Fruit fly (Drosophila melanogaster) whole organism, embryonic: ENCODE results near the gene CG3505.

ENCODE experiments used
- Atf-2 ChIP-seq: fragments of 200-800 bp; sonication (Bioruptor generic); optimal IDR thresholded peaks from 2 replicates; lab custom pipeline; 2016; ENCODE audit warnings: missing biosample characterization, missing genetic modification characterization
- CG11456 ChIP-seq: fragments of 200-800 bp; sonication (Bioruptor generic); IDR thresholded peaks from 3 replicates; pipeline ENCODE4 v1.3.6; 2022; ENCODE audit warnings: missing biosample characterization, missing genetic modification characterization
- CG13287 ChIP-seq: fragments of 200-800 bp; sonication (Bioruptor generic); IDR thresholded peaks from 2 replicates; pipeline ENCODE4 v1.3.6; 2022; ENCODE audit warnings: missing biosample characterization, missing genetic modification characterization; ENCODE audit not compliant: partially characterized antibody
- CG13624 ChIP-seq: fragments of 200-800 bp; sonication (Bioruptor generic); optimal IDR thresholded peaks from 2 replicates; lab custom pipeline; 2016; ENCODE audit warnings: missing biosample characterization, missing genetic modification characterization
- CG14710 ChIP-seq: fragments of 200-800 bp; sonication (Bioruptor generic); optimal IDR thresholded peaks from 3 replicates; lab custom pipeline; 2019; ENCODE audit warnings: missing biosample characterization, mild to moderate bottlenecking, missing genetic modification characterization, moderate library complexity
- CG15011 ChIP-seq: fragments of 200-800 bp; sonication (Bioruptor generic); optimal IDR thresholded peaks from 3 replicates; lab custom pipeline; 2018; ENCODE audit warnings: missing biosample characterization, mild to moderate bottlenecking, missing genetic modification characterization
- CG17802 ChIP-seq: fragments of 200-800 bp; sonication (Bioruptor generic); optimal IDR thresholded peaks from 2 replicates; lab custom pipeline; 2018; ENCODE audit warnings: missing biosample characterization, mild to moderate bottlenecking, missing genetic modification characterization, moderate library complexity
- CG18011 ChIP-seq: fragments of 200-800 bp; sonication (Bioruptor generic); optimal IDR thresholded peaks from 2 replicates; lab custom pipeline; 2017; ENCODE audit warnings: missing biosample characterization, missing genetic modification characterization, mild to moderate bottlenecking, moderate library complexity, missing genotype
- CG2129 ChIP-seq: fragments of 200-800 bp; sonication (Bioruptor generic); IDR thresholded peaks from 2 replicates; pipeline ENCODE4 v1.3.6; 2022; ENCODE audit warnings: missing biosample characterization, missing genetic modification characterization; ENCODE audit not compliant: partially characterized antibody
- CG3065 ChIP-seq: fragments of 200-800 bp; sonication (Bioruptor generic); optimal IDR thresholded peaks from 2 replicates; lab custom pipeline; 2016; ENCODE audit warnings: missing biosample characterization, missing genetic modification characterization
- CG31388 ChIP-seq: fragments of 200-800 bp; sonication (Bioruptor generic); optimal IDR thresholded peaks from 2 replicates; lab custom pipeline; 2016; ENCODE audit warnings: missing biosample characterization, missing genetic modification characterization
- CG32532 ChIP-seq: fragments of 200-800 bp; sonication (Bioruptor generic); IDR thresholded peaks from 2 replicates; pipeline ENCODE4 v1.3.6; 2022; ENCODE audit warnings: missing biosample characterization, missing genetic modification characterization
- CG3281 ChIP-seq: fragments of 200-800 bp; sonication (Bioruptor generic); optimal IDR thresholded peaks from 3 replicates; lab custom pipeline; 2017; ENCODE audit warnings: missing biosample characterization, mild to moderate bottlenecking, missing genetic modification characterization
- CG4617 ChIP-seq: fragments of 200-800 bp; sonication (Bioruptor generic); optimal IDR thresholded peaks from 3 replicates; lab custom pipeline; 2016; ENCODE audit warnings: missing biosample characterization, missing genetic modification characterization, borderline replicate concordance
- CG5180 ChIP-seq: fragments of 200-800 bp; sonication (Bioruptor generic); optimal IDR thresholded peaks from 3 replicates; lab custom pipeline; 2017; ENCODE audit warnings: missing biosample characterization, missing genetic modification characterization, mild to moderate bottlenecking, moderate library complexity, missing genetic modification reagents
- CG5953 ChIP-seq: fragments of 200-800 bp; sonication (Bioruptor generic); IDR thresholded peaks from 2 replicates; pipeline ENCODE4 v1.3.6; 2022; ENCODE audit warnings: missing biosample characterization, missing genetic modification characterization
- CG8765 ChIP-seq: fragments of 200-800 bp; sonication (Bioruptor generic); IDR thresholded peaks from 2 replicates; pipeline ENCODE4 v1.3.6; 2022; ENCODE audit warnings: missing biosample characterization, missing genetic modification characterization
- CG8944 ChIP-seq: fragments of 200-800 bp; sonication (Bioruptor generic); optimal IDR thresholded peaks from 3 replicates; lab custom pipeline; 2016; ENCODE audit warnings: missing biosample characterization, missing genetic modification characterization
- CG9727 ChIP-seq: fragments of 200-800 bp; sonication (Bioruptor generic); optimal IDR thresholded peaks from 3 replicates; lab custom pipeline; 2017; ENCODE audit warnings: missing biosample characterization, mild to moderate bottlenecking, missing genetic modification characterization
- CTCF ChIP-seq: fragments of 200-800 bp; sonication (Bioruptor generic); optimal IDR thresholded peaks from 2 replicates; lab custom pipeline; 2017; ENCODE audit warnings: missing biosample characterization, mild to moderate bottlenecking, missing genetic modification characterization, moderate library complexity
- CkIIα-i1 ChIP-seq: fragments of 200-800 bp; sonication (Bioruptor generic); IDR thresholded peaks from 2 replicates; pipeline ENCODE4 v1.3.6; 2022; ENCODE audit warnings: missing biosample characterization, missing genetic modification characterization
- D19A ChIP-seq: fragments of 200-800 bp; optimal IDR thresholded peaks from 3 replicates; lab custom pipeline; 2019; ENCODE audit warnings: missing biosample characterization, mild to moderate bottlenecking, missing genetic modification characterization, moderate library complexity
- Dad ChIP-seq: fragments of 200-800 bp; sonication (Bioruptor generic); optimal IDR thresholded peaks from 3 replicates; lab custom pipeline; 2016; ENCODE audit warnings: missing biosample characterization, missing genetic modification characterization
- Doc3 ChIP-seq: fragments of 200-800 bp; sonication (Bioruptor generic); IDR thresholded peaks from 3 replicates; pipeline ENCODE4 v1.3.6; 2022; ENCODE audit warnings: missing biosample characterization, missing genetic modification characterization; ENCODE audit not compliant: partially characterized antibody
- H2.0 ChIP-seq: fragments of 200-800 bp; sonication (Bioruptor generic); IDR thresholded peaks from 2 replicates; pipeline ENCODE4 v1.3.6; 2022; ENCODE audit warnings: missing biosample characterization, missing genetic modification characterization
- Lim3 ChIP-seq: fragments of 200-800 bp; sonication (Bioruptor generic); IDR thresholded peaks from 2 replicates; pipeline ENCODE4 v1.3.6; 2022; ENCODE audit warnings: missing biosample characterization, missing genetic modification characterization
- Meics ChIP-seq: fragments of 200-800 bp; sonication (Bioruptor generic); optimal IDR thresholded peaks from 2 replicates; lab custom pipeline; 2017; ENCODE audit warnings: missing biosample characterization, mild to moderate bottlenecking, missing genetic modification characterization
- NC2β ChIP-seq: fragments of 200-800 bp; sonication (Bioruptor generic); optimal IDR thresholded peaks from 2 replicates; lab custom pipeline; 2016; ENCODE audit warnings: missing biosample characterization, missing genetic modification characterization
- NK7.1 ChIP-seq: fragments of 200-800 bp; sonication (Bioruptor generic); optimal IDR thresholded peaks from 3 replicates; lab custom pipeline; 2016; ENCODE audit warnings: missing biosample characterization, missing genetic modification characterization
- Rfx ChIP-seq: fragments of 200-800 bp; sonication (Bioruptor generic); IDR thresholded peaks from 2 replicates; pipeline ENCODE4 v1.3.6; 2022; ENCODE audit warnings: missing biosample characterization, missing genetic modification characterization
- Six4 ChIP-seq: fragments of 200-800 bp; sonication (Bioruptor generic); optimal IDR thresholded peaks from 2 replicates; lab custom pipeline; 2016; ENCODE audit warnings: missing biosample characterization, missing genetic modification characterization
- Stat92E ChIP-seq, 3 experiments: fragments of >200 bp in 2 of 3; fragments of 200-800 bp in 1 of 3; sonication (Bioruptor generic) in 1 of 3; optimal IDR thresholded peaks; 2 replicates each; lab custom pipeline; 2017 to 2019; ENCODE audit warnings: missing biosample characterization in 3 of 3, missing genetic modification characterization in 3 of 3, mild to moderate bottlenecking in 1 of 3, moderate library complexity in 1 of 3
- bab2 ChIP-seq: fragments of 200-800 bp; sonication (Bioruptor generic); optimal IDR thresholded peaks from 2 replicates; lab custom pipeline; 2016; ENCODE audit warnings: missing biosample characterization, missing genetic modification characterization
- bowl ChIP-seq: fragments of 200-800 bp; sonication (Bioruptor generic); IDR thresholded peaks from 2 replicates; pipeline ENCODE4 v1.3.6; 2022; ENCODE audit warnings: missing biosample characterization, missing genetic modification characterization
- ci ChIP-seq: fragments of 200-800 bp; sonication (Bioruptor generic); IDR thresholded peaks from 3 replicates; pipeline ENCODE4 v1.3.6; 2022; ENCODE audit warnings: missing biosample characterization, missing genetic modification characterization
- en ChIP-seq: fragments of 200-800 bp; sonication (Bioruptor generic); optimal IDR thresholded peaks from 2 replicates; lab custom pipeline; 2016; ENCODE audit warnings: missing biosample characterization, missing genetic modification characterization
- fd3F ChIP-seq: fragments of 200-800 bp; sonication (Bioruptor generic); optimal IDR thresholded peaks from 2 replicates; lab custom pipeline; 2018; ENCODE audit warnings: missing biosample characterization, mild to moderate bottlenecking, missing genetic modification characterization, moderate library complexity
- fd96Cb ChIP-seq: fragments of 200-800 bp; sonication (Bioruptor generic); optimal IDR thresholded peaks from 2 replicates; lab custom pipeline; 2018; ENCODE audit warnings: missing biosample characterization, mild to moderate bottlenecking, missing genetic modification characterization, moderate library complexity
- her ChIP-seq: fragments of 200-800 bp; sonication (Bioruptor generic); optimal IDR thresholded peaks from 2 replicates; lab custom pipeline; 2016; ENCODE audit warnings: missing biosample characterization, missing genetic modification characterization
- insv ChIP-seq, 2 experiments: fragments of 200-800 bp; sonication (Bioruptor generic); optimal IDR thresholded peaks; 3 replicates each; lab custom pipeline; 2016 to 2018; ENCODE audit warnings: missing biosample characterization in 2 of 2, missing genetic modification characterization in 2 of 2
- kah ChIP-seq: fragments of 200-800 bp; sonication (Bioruptor generic); optimal IDR thresholded peaks from 2 replicates; lab custom pipeline; 2018; ENCODE audit warnings: missing biosample characterization, mild to moderate bottlenecking, missing genetic modification characterization
- lov ChIP-seq, 2 experiments: fragments of 200-800 bp in 1 of 2; fragments of >200 bp in 1 of 2; sonication (Bioruptor generic) in 1 of 2; IDR thresholded peaks in 1 of 2; optimal IDR thresholded peaks in 1 of 2; 2 replicates in 1 of 2; 3 replicates in 1 of 2; pipeline versions ENCODE4 v1.3.6 to Lab custom; 2017 to 2022; ENCODE audit warnings: missing biosample characterization in 1 of 2, missing genetic modification characterization in 1 of 2
- ro ChIP-seq: fragments of 200-800 bp; sonication (Bioruptor generic); IDR thresholded peaks from 2 replicates; pipeline ENCODE4 v1.3.6; 2022; ENCODE audit warnings: missing biosample characterization, missing genetic modification characterization
- slp2 ChIP-seq: fragments of 200-800 bp; sonication (Bioruptor generic); optimal IDR thresholded peaks from 2 replicates; lab custom pipeline; 2016; ENCODE audit warnings: missing biosample characterization, missing genetic modification characterization
- sob ChIP-seq: fragments of 200-800 bp; sonication (Bioruptor generic); IDR thresholded peaks from 2 replicates; pipeline ENCODE4 v1.3.6; 2022; ENCODE audit warnings: missing biosample characterization, missing genetic modification characterization
- tna ChIP-seq: fragments of 200-800 bp; sonication (Bioruptor generic); IDR thresholded peaks from 2 replicates; pipeline ENCODE4 v1.3.6; 2022; ENCODE audit warnings: missing biosample characterization, missing genetic modification characterization; ENCODE audit not compliant: partially characterized antibody
- unpg ChIP-seq: fragments of 200-800 bp; sonication (Bioruptor generic); optimal IDR thresholded peaks from 3 replicates; lab custom pipeline; 2018; ENCODE audit warnings: missing biosample characterization, mild to moderate bottlenecking, missing genetic modification characterization, moderate library complexity
- zf30C ChIP-seq: fragments of 200-800 bp; sonication (Bioruptor generic); optimal IDR thresholded peaks from 3 replicates; lab custom pipeline; 2018; ENCODE audit warnings: missing biosample characterization, mild to moderate bottlenecking, missing genetic modification characterization

Gene CG3505

dm6 chr3R:14654976-14655896 lies 2.0 kb upstream of the CG3505 start (continued):
- TF ChIP-seq CG2129 (GFP tag; lab: Robert Waterston, UW) (peak; percentile 27; the same call in 1 of the 2 replicates), her (GFP tag; lab: Kevin White, UChicago) (peak; percentile 90), CG14710 (tag; lab: Kevin White, UChicago) (peak; percentile 92), fd96Cb (tag; lab: Kevin White, UChicago) (peak; percentile 90), Six4 (GFP tag; lab: Kevin White, UChicago) (peak; percentile 87), NK7.1 (GFP tag; lab: Kevin White, UChicago) (peak; percentile 89), D19A (tag; lab: Kevin White, UChicago) (peak; percentile 92), CG5953 (GFP tag; lab: Robert Waterston, UW) (peak; percentile 88), Dad (peak; percentile 80), CG4617 (peak; percentile 86), en (GFP tag; lab: Kevin White, UChicago) (peak; percentile 85), ci (GFP tag; lab: Robert Waterston, UW) (peak; percentile 96), lov (optimal IDR thresholded peaks at IDR 0.05; lab: Kevin White, UChicago) (no peak), lov (GFP tag; IDR thresholded peaks at IDR 0.05; lab: Robert Waterston, UW) (peak; percentile 87), CG11456 (GFP tag; lab: Robert Waterston, UW) (peak; percentile 91), CG5180 (GFP tag; lab: Kevin White, UChicago) (peak; percentile 85), Lim3 (GFP tag; lab: Robert Waterston, UW) (peak; percentile 44; the same call in 1 of the 2 replicates), slp2 (GFP tag; lab: Kevin White, UChicago) (peak; percentile 85), CG13287 (peak; percentile 65), CG8944 (peak; percentile 91), CTCF (GFP tag; lab: Kevin White, UChicago) (peak; percentile 69), tna (GFP tag; lab: Robert Waterston, UW) (no peak), CG15011 (peak; percentile 90), NC2β (peak; percentile 92), bab2 (peak; percentile 95), CkIIα-i1 (GFP tag; lab: Robert Waterston, UW) (0 out of 2 replicates have a peak, but pooled peaks have one; percentile 37), insv (GFP tag; optimal IDR thresholded peaks at IDR 0.05; lab: Kevin White, UChicago) (no peak), CG13624 (GFP tag; lab: Kevin White, UChicago) (peak; percentile 93), CG3065 (GFP tag; lab: Kevin White, UChicago) (peak; percentile 52), kah (peak; percentile 84), ro (GFP tag; lab: Robert Waterston, UW) (no peak; the same call in 1 of the 2 replicates), Atf-2 (peak; percentile 90), zf30C (peak; percentile 26), Meics (GFP tag; lab: Kevin White, UChicago) (peak; percentile 95), CG32532 (GFP tag; lab: Robert Waterston, UW) (peak; percentile 95), sob (GFP tag; lab: Robert Waterston, UW) (peak; percentile 92), Rfx (GFP tag; lab: Robert Waterston, UW) (peak; percentile 95), fd3F (GFP tag; lab: Kevin White, UChicago) (peak; percentile 91), CG18011 (peak; percentile 79), H2.0 (GFP tag; lab: Robert Waterston, UW) (peak; percentile 91), Doc3 (peak; percentile 60; the same call in 2 of the 3 replicates), CG9727 (GFP tag; lab: Kevin White, UChicago) (peak; percentile 95), CG31388 (GFP tag; lab: Kevin White, UChicago) (peak; percentile 53), CG17802 (peak; percentile 83), unpg (GFP tag; lab: Kevin White, UChicago) (peak; percentile 96), CG3281 (GFP tag; lab: Kevin White, UChicago) (peak; percentile 96), Stat92E (GFP tag; optimal IDR thresholded peaks at IDR 0.05; lab: Kevin White, UChicago) (peak in 1 of 3 experiments; percentile 66), bowl (GFP tag; lab: Robert Waterston, UW) (peak; percentile 69), CG8765 (GFP tag; lab: Robert Waterston, UW) (peak; percentile 90)
